Worm (Caenorhabditis elegans): ENCODE measurements around the gene F44E5.17.
A peak's percentile ranks its signal among the peaks of the same experiment; 100 is the strongest.

The F44E5.17 gene

ce11 chrII:11731174-11731724 is 17.1 kb downstream of the F44E5.17 start:
- no peak for TF ChIP-seq fax-1 (tag; optimal IDR thresholded peaks at IDR 0.05)
- TF ChIP-seq pros-1 (tag; optimal IDR thresholded peaks at IDR 0.05), result no peak
- TF ChIP-seq ceh-30 (tag; optimal IDR thresholded peaks at IDR 0.05), result no peak
- TF ChIP-seq ceh-34 (tag; optimal IDR thresholded peaks at IDR 0.05), result no peak
- TF ChIP-seq ama-1 (optimal IDR thresholded peaks at IDR 0.05), result no peak
- no peak for TF ChIP-seq ceh-2 (tag; optimal IDR thresholded peaks at IDR 0.05)
- TF ChIP-seq ceh-31 (tag; optimal IDR thresholded peaks at IDR 0.05), result no peak
- peak; percentile 62 for TF ChIP-seq elt-2 (tag; optimal IDR thresholded peaks at IDR 0.05)
- TF ChIP-seq hlh-15 (tag; optimal IDR thresholded peaks at IDR 0.05), result no peak

- TF ChIP-seq unc-42 (tag; optimal IDR thresholded peaks at IDR 0.05), result no peak
- no peak for TF ChIP-seq nfya-1 (tag; optimal IDR thresholded peaks at IDR 0.05)
- TF ChIP-seq unc-3 (GFP tag; conservative IDR thresholded peaks at IDR 0.05), result no peak
- TF ChIP-seq unc-3 (tag; optimal IDR thresholded peaks at IDR 0.05), result no peak
- no peak for TF ChIP-seq ceh-19 (GFP tag; optimal IDR thresholded peaks at IDR 0.05)
- TF ChIP-seq sdc-2 (tag; optimal IDR thresholded peaks at IDR 0.05), result no peak
- no peak for TF ChIP-seq hlh-6 (tag; optimal IDR thresholded peaks at IDR 0.05)
These were observed 18.4 kb downstream of the F44E5.17 start for ce11 chrII:11729757-11730535.

DNA sequence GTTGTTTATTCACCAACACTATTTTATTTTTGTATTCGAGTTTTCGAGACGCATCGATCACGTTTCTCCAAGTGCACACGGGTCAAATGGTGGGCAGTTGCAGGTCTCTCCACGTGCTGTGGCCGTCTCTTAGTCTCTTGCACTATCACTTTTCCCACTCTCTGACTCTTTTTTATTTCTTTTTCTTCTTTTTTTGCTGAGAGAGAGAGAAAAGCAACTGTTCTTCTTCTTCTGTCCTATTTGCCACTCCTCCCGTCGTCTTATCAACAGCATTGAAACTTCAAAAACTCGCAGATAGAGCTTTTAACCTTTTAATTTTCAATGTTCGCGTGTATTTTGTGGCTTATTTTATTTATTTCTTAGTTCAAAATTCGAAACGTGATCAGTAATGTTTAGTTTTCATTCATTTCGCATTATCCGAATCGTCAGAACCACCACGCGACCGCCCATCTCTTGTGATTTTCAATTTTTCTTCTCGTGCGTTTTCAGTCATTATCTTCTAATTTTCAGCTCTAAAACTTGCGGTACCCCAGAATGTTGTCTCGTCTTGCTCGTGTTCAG is 19.8 kb downstream of the F44E5.17 start, which contains the start of gene alh-8:
Gene alh-8, plus strand, starts transcription at position 511 of the 561 bp plus-strand sequence.
- TF ChIP-seq mec-3 (tag; optimal IDR thresholded peaks at IDR 0.05; ENCODE audit: borderline replicate concordance), result no peak
- TF ChIP-seq tbx-2 (tag; optimal IDR thresholded peaks at IDR 0.05), result peak; percentile 20
- no peak for TF ChIP-seq pax-1 (tag; optimal IDR thresholded peaks at IDR 0.05)
- TF ChIP-seq che-1 (tag; optimal IDR thresholded peaks at IDR 0.05), result no peak
- TF ChIP-seq tbx-7 (tag; optimal IDR thresholded peaks at IDR 0.05), result no peak
- no peak for TF ChIP-seq Y22D7AL.16 (tag; optimal IDR thresholded peaks at IDR 0.05)
- no peak for TF ChIP-seq hlh-13 (GFP tag; optimal IDR thresholded peaks at IDR 0.05)
- no peak for TF ChIP-seq C38D4.7 (GFP tag; optimal IDR thresholded peaks at IDR 0.05)
- no peak for TF ChIP-seq pha-2 (tag; optimal IDR thresholded peaks at IDR 0.05)
- TF ChIP-seq odd-2 (tag; optimal IDR thresholded peaks at IDR 0.05), result no peak
- no peak for TF ChIP-seq C08G9.2 (tag; optimal IDR thresholded peaks at IDR 0.05)
- TF ChIP-seq fkh-6 (tag; optimal IDR thresholded peaks at IDR 0.05), result no peak
- TF ChIP-seq nfya-1 (tag; optimal IDR thresholded peaks at IDR 0.05), result peak; percentile 20
- TF ChIP-seq gmeb-2 (tag; optimal IDR thresholded peaks at IDR 0.05), result no peak
- peak; percentile 73 for TF ChIP-seq hlh-30 (tag; optimal IDR thresholded peaks at IDR 0.05; ENCODE audit: insufficient read depth)
- TF ChIP-seq pros-1 (tag; optimal IDR thresholded peaks at IDR 0.05), result no peak
- no peak for TF ChIP-seq zip-5 (tag; optimal IDR thresholded peaks at IDR 0.05)
- TF ChIP-seq K09A11.1 (tag; optimal IDR thresholded peaks at IDR 0.05; ENCODE audit: insufficient read depth), result no peak
- no peak for TF ChIP-seq ceh-45 (GFP tag; IDR thresholded peaks at IDR 0.05)
- TF ChIP-seq nhr-11 (tag; optimal IDR thresholded peaks at IDR 0.05), result no peak
- no peak for TF ChIP-seq ceh-22 (tag; optimal IDR thresholded peaks at IDR 0.05)
- no peak for TF ChIP-seq dmd-4 (tag; optimal IDR thresholded peaks at IDR 0.05; ENCODE audit: borderline replicate concordance)
- no peak for TF ChIP-seq npax-4 (tag; optimal IDR thresholded peaks at IDR 0.05)
- TF ChIP-seq ztf-16 (tag; optimal IDR thresholded peaks at IDR 0.05), result no peak
- no peak for TF ChIP-seq F13H6.1 (tag; optimal IDR thresholded peaks at IDR 0.05)
